Fruit fly (Drosophila melanogaster): ENCODE results near the gene GluRIIC.

Gene GluRIIC

DNA sequence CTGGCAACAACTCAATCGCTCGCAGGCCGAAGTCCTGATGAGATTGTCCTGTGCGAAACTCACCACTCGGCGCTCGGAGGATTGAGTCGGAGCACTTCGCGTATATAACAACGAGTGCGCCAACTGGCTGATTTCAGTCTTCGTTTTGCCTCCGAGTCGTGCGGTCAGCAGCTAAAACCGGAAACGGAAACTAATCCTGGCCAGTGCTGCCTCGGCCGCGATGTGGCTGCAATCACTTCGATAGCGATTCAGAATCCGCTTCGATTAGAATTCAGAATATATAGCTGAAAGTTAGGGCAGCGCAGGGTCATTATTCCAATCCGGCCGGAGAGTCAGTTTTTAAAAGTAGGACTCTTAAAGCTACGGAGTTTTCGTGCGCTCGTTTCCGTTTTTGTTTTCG is 8.8 kb downstream of the GluRIIC start, which contains the start of gene Tmtc2 (continued):
- no peak for TF ChIP-seq CG7963 (GFP tag; IDR thresholded peaks at IDR 0.05; ENCODE audit: partially characterized antibody)
- TF ChIP-seq tup (GFP tag; optimal IDR thresholded peaks at IDR 0.05): no peak
- no peak for TF ChIP-seq CG9727 (GFP tag; optimal IDR thresholded peaks at IDR 0.05)
- no peak for TF ChIP-seq CG3163 (GFP tag; optimal IDR thresholded peaks at IDR 0.05)
- no peak for TF ChIP-seq CG4730 (GFP tag; IDR thresholded peaks at IDR 0.05)
- peak; percentile 61 for TF ChIP-seq Med (GFP tag)

DNA sequence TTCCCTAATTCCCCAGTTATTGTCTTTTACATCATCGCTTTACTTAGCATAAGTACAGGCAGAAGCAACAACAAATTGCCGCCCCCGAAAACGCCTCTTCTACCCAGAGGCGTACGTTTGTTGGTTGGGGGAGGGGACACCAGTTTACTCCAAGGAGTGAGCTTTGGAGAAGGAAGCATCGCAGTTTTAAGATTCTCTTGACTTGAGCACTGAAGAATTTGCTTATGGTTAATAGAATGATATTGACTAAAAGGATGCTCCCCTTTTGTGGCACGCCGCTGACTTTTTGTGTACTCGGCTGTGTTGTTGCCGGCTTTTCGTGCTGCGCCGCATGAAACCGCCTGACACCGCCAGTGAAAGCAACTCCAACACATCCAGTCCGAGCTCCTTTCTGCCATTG is 23.0 kb downstream of the GluRIIC start:
- TF ChIP-seq HHEX (GFP tag; optimal IDR thresholded peaks at IDR 0.05) (peak; percentile 20), nmo (GFP tag; optimal IDR thresholded peaks at IDR 0.05) (peak; percentile 14), onecut (GFP tag; IDR thresholded peaks at IDR 0.05) (peak; percentile 40; the same call in 1 of the 2 replicates), CG6689 (GFP tag; IDR thresholded peaks at IDR 0.05) (peak; percentile 43; the same call in 1 of the 2 replicates), H15 (GFP tag; IDR thresholded peaks at IDR 0.05) (0 out of 3 replicates have a peak, but pooled peaks have one; percentile 14), ci (GFP tag; IDR thresholded peaks at IDR 0.05) (peak; percentile 37; the same call in 1 of the 3 replicates), Dek (tag; optimal IDR thresholded peaks at IDR 0.05) (peak; percentile 16), prd (optimal IDR thresholded peaks at IDR 0.05) (no peak), prd (GFP tag; IDR thresholded peaks at IDR 0.05) (peak; percentile 58; the same call in 1 of the 3 replicates), mam (GFP tag; optimal IDR thresholded peaks at IDR 0.05) (peak; percentile 47), Atf3 (GFP tag; optimal IDR thresholded peaks at IDR 0.05) (peak; percentile 13), CG9817 (tag; optimal IDR thresholded peaks at IDR 0.05) (peak; percentile 54), CG1603 (tag; optimal IDR thresholded peaks at IDR 0.05) (peak; percentile 40), row (GFP tag; IDR thresholded peaks at IDR 0.05) (peak; percentile 69), grn (GFP tag; optimal IDR thresholded peaks at IDR 0.05) (no peak), mirr (GFP tag; optimal IDR thresholded peaks at IDR 0.05) (peak; percentile 2), B-H2 (GFP tag; optimal IDR thresholded peaks at IDR 0.05) (peak; percentile 9), HLH54F (GFP tag; optimal IDR thresholded peaks at IDR 0.05) (peak; percentile 40), danr (GFP tag; IDR thresholded peaks at IDR 0.05) (peak; percentile 19; the same call in 1 of the 2 replicates), CG15514 (GFP tag; optimal IDR thresholded peaks at IDR 0.05) (peak; percentile 38), Fer3 (tag; optimal IDR thresholded peaks at IDR 0.05) (peak; percentile 40), Gug (GFP tag; IDR thresholded peaks at IDR 0.05) (peak; percentile 28; the same call in 2 of the 4 replicates), abd-A (tag; optimal IDR thresholded peaks at IDR 0.05) (peak; percentile 18), NfI (GFP tag; optimal IDR thresholded peaks at IDR 0.05) (peak; percentile 34), Hmr (GFP tag; optimal IDR thresholded peaks at IDR 0.05) (peak; percentile 64), CG13894 (tag; optimal IDR thresholded peaks at IDR 0.05) (peak; percentile 63), PHDP (tag; optimal IDR thresholded peaks at IDR 0.05) (no peak), sens (GFP tag) (no peak), CG13424 (tag; optimal IDR thresholded peaks at IDR 0.05) (peak; percentile 47), Hand (GFP tag; optimal IDR thresholded peaks at IDR 0.05) (peak; percentile 32), h (optimal IDR thresholded peaks at IDR 0.05) (no peak), CG4360 (GFP tag; IDR thresholded peaks at IDR 0.05) (no peak), gem (tag; optimal IDR thresholded peaks at IDR 0.05) (peak; percentile 44), CG9215 (GFP tag; IDR thresholded peaks at IDR 0.05) (peak; percentile 46; the same call in 1 of the 2 replicates), sug (tag; optimal IDR thresholded peaks at IDR 0.05) (no peak), CG10543 (GFP tag; optimal IDR thresholded peaks at IDR 0.05) (peak; percentile 30), Fer1 (GFP tag; optimal IDR thresholded peaks at IDR 0.05) (peak; percentile 62), Atf6 (GFP tag; IDR thresholded peaks at IDR 0.05) (0 out of 2 replicates have a peak, but pooled peaks have one; percentile 24), Trl (optimal IDR thresholded peaks at IDR 0.05) (no peak), Trl (GFP tag; optimal IDR thresholded peaks at IDR 0.05) (peak; percentile 13), CG3281 (GFP tag; optimal IDR thresholded peaks at IDR 0.05) (peak; percentile 33), Lim3 (GFP tag; IDR thresholded peaks at IDR 0.05) (no peak), pum (GFP tag; optimal IDR thresholded peaks at IDR 0.05) (no peak), CG6175 (GFP tag; IDR thresholded peaks at IDR 0.05) (peak; percentile 20; the same call in 1 of the 3 replicates)
